Fruit fly (Drosophila melanogaster): ENCODE measurements around the gene CG13096.

CG13096 gene

dm6 chr2L:8532790-8533189, 21.1 kb upstream of the CG13096 start:
- TF ChIP-seq Hr96 (GFP tag; optimal IDR thresholded peaks at IDR 0.05) (no peak), tj (GFP tag; optimal IDR thresholded peaks at IDR 0.05) (peak; percentile 92)

- no peak for TF ChIP-seq Mnt (GFP tag; optimal IDR thresholded peaks at IDR 0.05)
- no peak for TF ChIP-seq toe (GFP tag; optimal IDR thresholded peaks at IDR 0.05)
- no peak for TF ChIP-seq tj (GFP tag; optimal IDR thresholded peaks at IDR 0.05)
- TF ChIP-seq bab1 (GFP tag; optimal IDR thresholded peaks at IDR 0.05): no peak
- TF ChIP-seq CG7045 (GFP tag; optimal IDR thresholded peaks at IDR 0.05): no peak
- no peak for TF ChIP-seq Crg-1 (GFP tag; optimal IDR thresholded peaks at IDR 0.05)
- no peak for TF ChIP-seq CG33017 (tag; optimal IDR thresholded peaks at IDR 0.05)
- no peak for TF ChIP-seq CG7101 (tag; optimal IDR thresholded peaks at IDR 0.05)
- TF ChIP-seq Hr96 (GFP tag; optimal IDR thresholded peaks at IDR 0.05): no peak
- no peak for TF ChIP-seq CG11617 (GFP tag; optimal IDR thresholded peaks at IDR 0.05)
- TF ChIP-seq ovo (GFP tag; optimal IDR thresholded peaks at IDR 0.05): no peak
- no peak for TF ChIP-seq cic (GFP tag; optimal IDR thresholded peaks at IDR 0.05)
- TF ChIP-seq kay (GFP tag; ENCODE audit: borderline replicate concordance): no peak
- no peak for TF ChIP-seq cnc (optimal IDR thresholded peaks at IDR 0.05)
- no peak for TF ChIP-seq CG1620 (GFP tag; optimal IDR thresholded peaks at IDR 0.05)
These were observed 18.5 kb upstream of the CG13096 start for dm6 chr2L:8530189-8530588.

- TF ChIP-seq Hr96 (GFP tag; optimal IDR thresholded peaks at IDR 0.05): no peak
- peak; percentile 35 for TF ChIP-seq Crg-1 (GFP tag; optimal IDR thresholded peaks at IDR 0.05)
- peak; percentile 68 for TF ChIP-seq tj (GFP tag; optimal IDR thresholded peaks at IDR 0.05)
- TF ChIP-seq Mnt (GFP tag; optimal IDR thresholded peaks at IDR 0.05): peak; percentile 9
- no peak for TF ChIP-seq CG1620 (GFP tag; optimal IDR thresholded peaks at IDR 0.05)
- TF ChIP-seq bab1 (GFP tag; optimal IDR thresholded peaks at IDR 0.05): no peak
- no peak for TF ChIP-seq Clk (GFP tag; optimal IDR thresholded peaks at IDR 0.05)
- TF ChIP-seq CG7101 (tag; optimal IDR thresholded peaks at IDR 0.05): no peak
- TF ChIP-seq CG7045 (GFP tag; optimal IDR thresholded peaks at IDR 0.05): no peak
These were observed 17.3 kb upstream of the CG13096 start, which contains the start of gene CG17834 for dm6 chr2L:8528951-8529430. TSS of gene CG17834 (plus strand) at chr2L:8529141.

dm6 chr2L:8528318-8528717, 16.7 kb upstream of the CG13096 start, which contains the start of the genes lmgA and lmgB:
TSS of gene lmgA (minus strand) at chr2L:8528618.
TSS of gene lmgB (minus strand) at chr2L:8528618.
- TF ChIP-seq kay (GFP tag; ENCODE audit: borderline replicate concordance) (peak; percentile 73), CG7101 (tag; optimal IDR thresholded peaks at IDR 0.05) (no peak), Crg-1 (GFP tag; optimal IDR thresholded peaks at IDR 0.05) (no peak), CG14711 (tag; optimal IDR thresholded peaks at IDR 0.05) (peak; percentile 28), CG33017 (tag; optimal IDR thresholded peaks at IDR 0.05) (no peak), CG11617 (GFP tag; optimal IDR thresholded peaks at IDR 0.05) (peak; percentile 21), Mnt (GFP tag; optimal IDR thresholded peaks at IDR 0.05) (peak; percentile 11), bab1 (GFP tag; optimal IDR thresholded peaks at IDR 0.05) (peak; percentile 8)

dm6 chr2L:8525000-8525399, 13.3 kb upstream of the CG13096 start:
- TF ChIP-seq ovo (GFP tag; optimal IDR thresholded peaks at IDR 0.05) (no peak), pad (GFP tag; optimal IDR thresholded peaks at IDR 0.05) (no peak), cic (GFP tag; optimal IDR thresholded peaks at IDR 0.05) (no peak), CG12768 (GFP tag; optimal IDR thresholded peaks at IDR 0.05) (no peak), kay (GFP tag; ENCODE audit: borderline replicate concordance) (peak; percentile 68)

dm6 chr2L:8522781-8523180, 11.1 kb upstream of the CG13096 start:
- TF ChIP-seq CG7101 (tag; optimal IDR thresholded peaks at IDR 0.05) (no peak), cic (GFP tag; optimal IDR thresholded peaks at IDR 0.05) (no peak), CG1620 (GFP tag; optimal IDR thresholded peaks at IDR 0.05) (no peak), toe (GFP tag; optimal IDR thresholded peaks at IDR 0.05) (no peak), CG7045 (GFP tag; optimal IDR thresholded peaks at IDR 0.05) (no peak)

- TF ChIP-seq CG33017 (tag; optimal IDR thresholded peaks at IDR 0.05) (no peak), toe (GFP tag; optimal IDR thresholded peaks at IDR 0.05) (no peak), CG14711 (tag; optimal IDR thresholded peaks at IDR 0.05) (no peak), bab1 (GFP tag; optimal IDR thresholded peaks at IDR 0.05) (peak; percentile 48), cic (GFP tag; optimal IDR thresholded peaks at IDR 0.05) (peak; percentile 19), CG11617 (GFP tag; optimal IDR thresholded peaks at IDR 0.05) (no peak), Crg-1 (GFP tag; optimal IDR thresholded peaks at IDR 0.05) (no peak), CG12768 (GFP tag; optimal IDR thresholded peaks at IDR 0.05) (peak; percentile 2), CG1620 (GFP tag; optimal IDR thresholded peaks at IDR 0.05) (no peak), Clk (GFP tag; optimal IDR thresholded peaks at IDR 0.05) (no peak), CG7045 (GFP tag; optimal IDR thresholded peaks at IDR 0.05) (no peak), pad (GFP tag; optimal IDR thresholded peaks at IDR 0.05) (no peak), cnc (optimal IDR thresholded peaks at IDR 0.05) (no peak), Hr96 (GFP tag; optimal IDR thresholded peaks at IDR 0.05) (no peak), tj (GFP tag; optimal IDR thresholded peaks at IDR 0.05) (peak; percentile 48), kay (GFP tag; ENCODE audit: borderline replicate concordance) (no peak), Mnt (GFP tag; optimal IDR thresholded peaks at IDR 0.05) (peak; percentile 23), CG5204 (GFP tag; optimal IDR thresholded peaks at IDR 0.05) (no peak), CG7101 (tag; optimal IDR thresholded peaks at IDR 0.05) (no peak), ovo (GFP tag; optimal IDR thresholded peaks at IDR 0.05) (peak; percentile 95)
These were observed 10.2 kb upstream of the CG13096 start, which contains the start of gene Acer for dm6 chr2L:8521724-8522309. TSS of gene Acer (plus strand) at chr2L:8521933.
